Fruit fly (Drosophila melanogaster): Measurements from ENCODE around the gene CG8312.

- TF ChIP-seq CG8301 (tag; optimal IDR thresholded peaks at IDR 0.05) (no peak), CG4496 (GFP tag; IDR thresholded peaks at IDR 0.05) (no peak), D1 (tag; optimal IDR thresholded peaks at IDR 0.05) (no peak), CG9948 (tag; optimal IDR thresholded peaks at IDR 0.05) (no peak), CG10348 (GFP tag; IDR thresholded peaks at IDR 0.05) (no peak), CG8159 (tag; optimal IDR thresholded peaks at IDR 0.05) (no peak), CG17806 (tag; optimal IDR thresholded peaks at IDR 0.05) (no peak), CG34367 (tag; optimal IDR thresholded peaks at IDR 0.05) (no peak), CG15710 (tag; optimal IDR thresholded peaks at IDR 0.05) (no peak), fd96Ca (GFP tag; IDR thresholded peaks at IDR 0.05) (no peak), CG12605 (GFP tag; IDR thresholded peaks at IDR 0.05) (no peak)
These were observed 25.2 kb upstream of the CG8312 start, which contains the start of gene CG16789 for dm6 chr3R:9565895-9566294.

Data from whole organism, pupa.